Worm (Caenorhabditis elegans): ENCODE data around the gene Y57G11B.3.

ce11 chrIV:14565062-14565461 lies 9.1 kb downstream of the Y57G11B.3 start, which contains the start of gene Y57G11B.2:
- TF ChIP-seq snpc-4 (GFP tag; optimal IDR thresholded peaks at IDR 0.05) (no peak), snpc-4 (tag; optimal IDR thresholded peaks at IDR 0.05) (no peak), B0336.3 (GFP tag; IDR thresholded peaks at IDR 0.05) (no peak)
